Worm (Caenorhabditis elegans): ENCODE results near the gene F55G1.6.

DNA sequence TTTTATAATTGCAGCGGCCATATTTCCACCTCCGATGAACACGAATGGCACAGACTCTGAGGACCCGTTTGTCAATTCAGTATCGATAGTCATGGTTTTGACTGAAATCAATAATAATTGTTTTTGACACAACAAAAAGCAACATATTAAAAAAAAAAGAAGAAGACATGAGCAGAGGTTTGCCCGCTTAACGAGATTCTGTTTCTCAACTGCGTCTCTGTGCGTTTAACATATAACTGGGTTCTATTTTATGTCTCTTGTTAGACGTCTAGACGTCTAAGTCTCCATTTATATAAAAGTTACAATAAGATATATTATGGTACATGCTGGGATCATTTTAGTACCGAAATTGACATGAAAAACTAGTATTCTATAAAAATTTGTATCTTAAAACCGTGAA is 3.9 kb downstream of the F55G1.6 start, which contains the start of gene pycr-4:
- no peak for TF ChIP-seq klf-2 (GFP tag; conservative IDR thresholded peaks at IDR 0.05)
- no peak for TF ChIP-seq T22C8.4 (GFP tag; IDR thresholded peaks at IDR 0.05)
